Worm (Caenorhabditis elegans): ENCODE results near the gene F19F10.11.

DNA sequence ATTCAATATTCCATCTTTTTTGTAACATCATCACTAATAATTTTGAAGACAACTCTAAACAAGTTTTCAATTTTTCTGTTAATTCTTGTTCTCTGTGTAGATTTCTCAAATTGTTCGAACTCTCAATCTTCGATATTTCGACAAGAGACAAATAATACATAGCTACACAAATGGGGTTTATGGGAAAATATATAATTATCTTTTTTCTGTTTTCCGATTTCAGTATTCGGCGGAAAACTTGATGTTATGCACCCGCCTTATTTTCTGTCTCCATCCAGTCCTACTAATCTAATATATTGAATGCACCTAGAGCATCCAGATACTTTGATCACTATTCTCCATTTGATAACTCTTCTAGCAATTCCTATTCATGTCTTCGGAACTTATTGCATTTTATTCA lies 48.5 kb downstream of the F19F10.11 start, which contains the start of gene srh-268:
- TF ChIP-seq W03F9.2 (tag; optimal IDR thresholded peaks at IDR 0.05) (no peak), him-1 (tag; optimal IDR thresholded peaks at IDR 0.05) (no peak), dao-5 (tag; optimal IDR thresholded peaks at IDR 0.05) (no peak)
